Worm (Caenorhabditis elegans): ENCODE measurements around the gene rabs-5.

ce11 chrIV:8102231-8102630 is 5.2 kb downstream of the rabs-5 start, which contains the start of gene Y42H9AR.5:
- TF ChIP-seq ets-7 (tag; optimal IDR thresholded peaks at IDR 0.05) (no peak), flt-1 (GFP tag; IDR thresholded peaks at IDR 0.05) (no peak)

Measured in whole organism, early embryonic.